Worm (Caenorhabditis elegans) whole organism, young adult: ENCODE data around the gene sdz-1.

Experiments used
- B0035.1 ChIP-seq: sonication (generic microtip); optimal IDR thresholded peaks from 2 replicates; lab custom pipeline; 2016; ENCODE audit warnings: missing genetic modification characterization, mild to moderate bottlenecking, missing compliant biosample characterization, missing genotype, missing genetic modification reagents
- B0261.1 ChIP-seq: sonication (generic microtip); optimal IDR thresholded peaks from 2 replicates; lab custom pipeline; 2016; ENCODE audit warnings: mild to moderate bottlenecking, missing genetic modification characterization, moderate library complexity, missing compliant biosample characterization
- C06A6.2 ChIP-seq: fragments of 200-800 bp; sonication (Bioruptor generic); conservative IDR thresholded peaks from 2 replicates; pipeline ENCODE4 v1.3.6; 2022; ENCODE audit warnings: missing genetic modification characterization, missing compliant biosample characterization
- C17E4.6 ChIP-seq: fragments of 200-800 bp; sonication (Bioruptor generic); IDR thresholded peaks from 2 replicates; pipeline ENCODE4 v1.3.6; 2022; ENCODE audit warnings: missing genetic modification reagents, missing genetic modification characterization, missing compliant biosample characterization
- F52B5.7 ChIP-seq: sonication (generic microtip); optimal IDR thresholded peaks from 2 replicates; lab custom pipeline; 2016; ENCODE audit warnings: mild to moderate bottlenecking, missing genetic modification characterization, missing compliant biosample characterization
- F55B11.4 ChIP-seq: sonication (generic microtip); optimal IDR thresholded peaks from 2 replicates; lab custom pipeline; 2016; ENCODE audit warnings: missing compliant biosample characterization, missing genetic modification characterization, borderline replicate concordance; ENCODE audit not compliant: insufficient read depth
- F57C9.4 ChIP-seq: sonication (generic microtip); optimal IDR thresholded peaks from 2 replicates; lab custom pipeline; 2017; ENCODE audit warnings: mild to moderate bottlenecking, missing genetic modification characterization, missing compliant biosample characterization
- K11D2.4 ChIP-seq: fragments of 200-800 bp; sonication (Bioruptor generic); IDR thresholded peaks from 2 replicates; pipeline ENCODE4 v1.3.6; 2022; ENCODE audit warnings: missing genetic modification reagents, missing genetic modification characterization, missing compliant biosample characterization
- T07F8.4 ChIP-seq: sonication (generic microtip); optimal IDR thresholded peaks from 2 replicates; lab custom pipeline; 2016; ENCODE audit warnings: mild to moderate bottlenecking, missing genetic modification characterization, moderate library complexity, missing compliant biosample characterization
- T26A5.8 ChIP-seq: sonication (generic microtip); optimal IDR thresholded peaks from 2 replicates; lab custom pipeline; 2016; ENCODE audit warnings: missing genetic modification characterization, missing compliant biosample characterization
- ZK185.1 ChIP-seq: sonication (generic microtip); optimal IDR thresholded peaks from 2 replicates; lab custom pipeline; 2016; ENCODE audit warnings: mild to moderate bottlenecking, missing genetic modification characterization, missing compliant biosample characterization; ENCODE audit not compliant: poor library complexity, severe bottlenecking
- athp-1 ChIP-seq: sonication (generic microtip); optimal IDR thresholded peaks from 2 replicates; lab custom pipeline; 2017; ENCODE audit warnings: mild to moderate bottlenecking, missing genetic modification characterization, missing compliant biosample characterization
- attf-5 ChIP-seq: fragments of 200-800 bp; sonication (Bioruptor generic); optimal IDR thresholded peaks from 2 replicates; lab custom pipeline; 2018; ENCODE audit warnings: mild to moderate bottlenecking, missing genetic modification characterization, missing compliant biosample characterization
- bed-1 ChIP-seq: fragments of 200-800 bp; sonication (Bioruptor generic); IDR thresholded peaks from 2 replicates; pipeline ENCODE4 v1.3.6; 2022; ENCODE audit warnings: missing genetic modification reagents, missing genetic modification characterization, missing compliant biosample characterization
- ceh-27 ChIP-seq: fragments of 200-800 bp; sonication (Bioruptor generic); optimal IDR thresholded peaks from 2 replicates; lab custom pipeline; 2018; ENCODE audit warnings: mild to moderate bottlenecking, missing genetic modification characterization, moderate library complexity, missing compliant biosample characterization
- ceh-58 ChIP-seq: fragments of 200-800 bp; sonication (Bioruptor generic); IDR thresholded peaks from 2 replicates; pipeline ENCODE4 v1.3.6; 2022; ENCODE audit warnings: missing genetic modification characterization, missing compliant biosample characterization
- die-1 ChIP-seq: sonication (generic microtip); optimal IDR thresholded peaks from 2 replicates; lab custom pipeline; 2016; ENCODE audit warnings: missing genotype, mild to moderate bottlenecking, missing genetic modification characterization, missing compliant biosample characterization
- dpl-1 ChIP-seq: fragments of 150-350 bp; optimal IDR thresholded peaks from 2 replicates; lab custom pipeline; 2014; ENCODE audit warnings: missing biosample characterization, missing genetic modification reagents, missing genetic modification characterization
- efl-1 ChIP-seq: fragments of 150-350 bp; optimal IDR thresholded peaks from 2 replicates; lab custom pipeline; 2014; ENCODE audit warnings: missing biosample characterization, missing genetic modification reagents, missing genetic modification characterization
- egl-44 ChIP-seq: fragments of 200-800 bp; sonication (Bioruptor generic); IDR thresholded peaks from 2 replicates; pipeline ENCODE4 v1.3.6; 2022; ENCODE audit warnings: missing genetic modification reagents, missing genetic modification characterization, missing compliant biosample characterization
- ets-4 ChIP-seq: fragments of 200-800 bp; sonication (Bioruptor generic); optimal IDR thresholded peaks from 2 replicates; lab custom pipeline; 2018; ENCODE audit warnings: mild to moderate bottlenecking, missing genetic modification characterization, missing compliant biosample characterization
- hlh-26 ChIP-seq: fragments of 200-800 bp; sonication (Bioruptor generic); conservative IDR thresholded peaks from 2 replicates; pipeline ENCODE4 v1.3.6; 2022; ENCODE audit warnings: missing genetic modification reagents, missing genetic modification characterization, missing compliant biosample characterization
- hmg-1.2 ChIP-seq: fragments of 200-800 bp; sonication (Bioruptor generic); IDR thresholded peaks from 2 replicates; pipeline ENCODE4 v1.3.6; 2022; ENCODE audit warnings: missing genetic modification reagents, missing genetic modification characterization, missing compliant biosample characterization
- let-526 ChIP-seq: fragments of 200-800 bp; sonication (Bioruptor generic); IDR thresholded peaks from 2 replicates; pipeline ENCODE4 v1.3.6; 2022; ENCODE audit warnings: missing genetic modification reagents, missing genetic modification characterization, missing compliant biosample characterization
- let-607 ChIP-seq, 2 experiments: fragments of 200-800 bp in 1 of 2; sonication (Bioruptor generic) in 1 of 2; sonication (generic microtip) in 1 of 2; optimal IDR thresholded peaks; 2 replicates each; lab custom pipeline; 2016 to 2018; ENCODE audit warnings: mild to moderate bottlenecking in 2 of 2, missing compliant biosample characterization in 2 of 2, missing genetic modification characterization in 2 of 2, moderate library complexity in 2 of 2, missing genotype in 1 of 2
- lin-26 ChIP-seq: fragments of 200-800 bp; sonication (Bioruptor generic); IDR thresholded peaks from 2 replicates; pipeline ENCODE4 v1.3.6; 2022; ENCODE audit warnings: missing genetic modification reagents, missing genetic modification characterization, missing compliant biosample characterization
- lin-35 ChIP-seq, 3 experiments: fragments of 150-350 bp in 2 of 3; sonication (generic microtip) in 1 of 3; optimal IDR thresholded peaks; 2 replicates each; lab custom pipeline; 2014 to 2018; ENCODE audit warnings: missing biosample characterization in 3 of 3, missing genetic modification characterization in 3 of 3, missing genetic modification reagents in 3 of 3
- lin-40 ChIP-seq: sonication (generic microtip); optimal IDR thresholded peaks from 2 replicates; lab custom pipeline; 2016; ENCODE audit warnings: missing genetic modification characterization, mild to moderate bottlenecking, missing compliant biosample characterization, missing genotype, missing genetic modification reagents
- madf-3 ChIP-seq: fragments of 200-800 bp; sonication (Bioruptor generic); IDR thresholded peaks from 2 replicates; pipeline ENCODE4 v1.3.6; 2022; ENCODE audit warnings: missing genetic modification reagents, missing genetic modification characterization, missing compliant biosample characterization
- madf-6 ChIP-seq: fragments of 200-800 bp; sonication (Bioruptor generic); IDR thresholded peaks from 2 replicates; pipeline ENCODE4 v1.3.6; 2022; ENCODE audit warnings: missing genetic modification reagents, missing genetic modification characterization, missing compliant biosample characterization
- mcd-1 ChIP-seq: fragments of 200-800 bp; sonication (Bioruptor generic); IDR thresholded peaks from 2 replicates; pipeline ENCODE4 v1.3.6; 2022; ENCODE audit warnings: missing genetic modification reagents, missing genetic modification characterization, missing compliant biosample characterization
- mel-28 ChIP-seq: sonication (generic microtip); optimal IDR thresholded peaks from 2 replicates; lab custom pipeline; 2016; ENCODE audit warnings: borderline replicate concordance, mild to moderate bottlenecking, missing genetic modification characterization, missing compliant biosample characterization
- mxl-1 ChIP-seq: sonication (generic microtip); optimal IDR thresholded peaks from 2 replicates; lab custom pipeline; 2016; ENCODE audit warnings: missing genetic modification characterization, missing compliant biosample characterization
- nhr-120 ChIP-seq: fragments of 200-800 bp; sonication (Bioruptor generic); IDR thresholded peaks from 2 replicates; pipeline ENCODE4 v1.3.6; 2022; ENCODE audit warnings: missing genetic modification characterization, missing compliant biosample characterization
- rpc-1 ChIP-seq, 2 experiments: fragments of 150-350 bp in 1 of 2; sonication (generic microtip) in 1 of 2; optimal IDR thresholded peaks; 2 replicates each; lab custom pipeline; 2014 to 2018; ENCODE audit warnings: missing biosample characterization in 1 of 2, missing genetic modification characterization in 1 of 2, missing genetic modification reagents in 1 of 2, missing genotype in 1 of 2
- sdz-38 ChIP-seq: sonication (generic microtip); optimal IDR thresholded peaks from 2 replicates; lab custom pipeline; 2016; ENCODE audit warnings: missing genotype, missing genetic modification characterization, missing compliant biosample characterization
- snpc-1.3 ChIP-seq: sonication (generic microtip); optimal IDR thresholded peaks from 2 replicates; lab custom pipeline; 2017; ENCODE audit warnings: missing genetic modification characterization, mild to moderate bottlenecking, missing compliant biosample characterization, antibody characterized with exemption, moderate library complexity, missing genotype, missing genetic modification reagents; ENCODE audit not compliant: insufficient read depth
- snpc-4 ChIP-seq, 5 experiments: fragments of 150-350 bp in 1 of 5; sonication (generic microtip) in 4 of 5; optimal IDR thresholded peaks; 2 replicates each; lab custom pipeline; 2014 to 2018; ENCODE audit warnings: missing genetic modification characterization in 5 of 5, missing biosample characterization in 3 of 5, antibody characterized with exemption in 2 of 5, mild to moderate bottlenecking in 2 of 5, missing compliant biosample characterization in 2 of 5, missing genotype in 2 of 5, moderate library complexity in 2 of 5, missing genetic modification reagents in 1 of 5
- tbx-9 ChIP-seq: sonication (generic microtip); optimal IDR thresholded peaks from 2 replicates; lab custom pipeline; 2016; ENCODE audit warnings: borderline replicate concordance, missing genetic modification characterization, inconsistent platforms, missing compliant biosample characterization
- unc-130 ChIP-seq: sonication (generic microtip); optimal IDR thresholded peaks from 2 replicates; lab custom pipeline; 2016; ENCODE audit warnings: missing genetic modification reagents, missing genetic modification characterization, missing compliant biosample characterization
- unc-62 ChIP-seq: fragments of 150-350 bp; optimal IDR thresholded peaks from 2 replicates; lab custom pipeline; 2014; ENCODE audit warnings: missing biosample characterization, missing genetic modification reagents, missing genetic modification characterization
- xnd-1 ChIP-seq: sonication (generic microtip); optimal IDR thresholded peaks from 2 replicates; lab custom pipeline; 2016; ENCODE audit warnings: missing genotype, missing genetic modification reagents, missing genetic modification characterization, missing compliant biosample characterization
- zim-3 ChIP-seq: sonication (generic microtip); optimal IDR thresholded peaks from 2 replicates; lab custom pipeline; 2017; ENCODE audit warnings: mild to moderate bottlenecking, missing genetic modification characterization, moderate library complexity, missing compliant biosample characterization
- ztf-22 ChIP-seq: fragments of 200-800 bp; sonication (Bioruptor generic); optimal IDR thresholded peaks from 2 replicates; lab custom pipeline; 2018; ENCODE audit warnings: mild to moderate bottlenecking, missing genetic modification characterization, moderate library complexity, missing compliant biosample characterization
- ztf-26 ChIP-seq: sonication (generic microtip); optimal IDR thresholded peaks from 2 replicates; lab custom pipeline; 2017; ENCODE audit warnings: missing genetic modification characterization, missing compliant biosample characterization
- ztf-28 ChIP-seq: fragments of 200-800 bp; sonication (Bioruptor generic); IDR thresholded peaks from 2 replicates; pipeline ENCODE4 v1.3.6; 2022; ENCODE audit warnings: missing genetic modification reagents, missing genetic modification characterization, missing compliant biosample characterization
- ztf-6 ChIP-seq: fragments of 200-800 bp; sonication (Bioruptor generic); IDR thresholded peaks from 2 replicates; pipeline ENCODE4 v1.3.6; 2022; ENCODE audit warnings: missing genetic modification reagents, missing genetic modification characterization, missing compliant biosample characterization

The sdz-1 gene

DNA sequence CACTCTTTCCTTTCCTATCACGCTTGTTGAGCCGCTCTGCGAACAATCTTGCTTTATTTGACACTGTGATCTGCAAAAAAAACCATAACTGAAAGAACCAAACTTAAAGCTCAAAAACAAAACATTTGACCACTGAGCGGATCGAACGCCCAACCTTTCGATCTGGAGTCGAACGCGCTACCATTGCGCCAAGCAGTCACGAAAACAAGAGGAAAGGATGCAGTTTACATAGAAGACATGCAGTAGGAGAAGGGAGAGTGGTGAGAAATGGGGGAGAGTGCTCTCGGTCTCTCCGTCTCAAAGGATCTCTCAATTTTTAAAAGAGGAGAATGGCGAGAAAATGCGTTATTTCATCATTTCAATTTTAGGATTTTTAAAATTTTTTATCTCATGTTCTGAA is 21.8 kb downstream of the sdz-1 start (continued):
- TF ChIP-seq hmg-1.2 (GFP tag; lab: Robert Waterston, UW) (peak; percentile 80), sdz-38 (tag; lab: Kevin White, UChicago) (no peak), xnd-1 (tag; lab: Kevin White, UChicago) (peak; percentile 12), tbx-9 (tag; lab: Kevin White, UChicago) (no peak), madf-3 (0 out of 2 replicates have a peak, but pooled peaks have one; percentile 55), zim-3 (tag; lab: Kevin White, UChicago) (peak; percentile 93), ztf-26 (tag; lab: Kevin White, UChicago) (peak; percentile 74), athp-1 (tag; lab: Kevin White, UChicago) (peak; percentile 92), C17E4.6 (GFP tag; lab: Robert Waterston, UW) (no peak), let-607 (tag; optimal IDR thresholded peaks at IDR 0.05; lab: Kevin White, UChicago) (peak; percentile 26 to 51), ets-4 (GFP tag; lab: Kevin White, UChicago) (no peak), ztf-22 (GFP tag; lab: Kevin White, UChicago) (no peak), ztf-6 (peak; percentile 36; the same call in 1 of the 2 replicates), ztf-28 (GFP tag; lab: Robert Waterston, UW) (no peak), lin-26 (GFP tag; lab: Robert Waterston, UW) (peak; percentile 94), die-1 (peak; percentile 92), rpc-1 (optimal IDR thresholded peaks at IDR 0.05; lab: Kevin White, UChicago) (peak; percentile 90), rpc-1 (tag; optimal IDR thresholded peaks at IDR 0.05; lab: Kevin White, UChicago) (peak; percentile 92), egl-44 (GFP tag; lab: Robert Waterston, UW) (peak; percentile 75; the same call in 1 of the 2 replicates), dpl-1 (GFP tag; lab: Kevin White, UChicago) (peak; percentile 11), K11D2.4 (peak; percentile 63), bed-1 (GFP tag; lab: Robert Waterston, UW) (no peak), F57C9.4 (tag; lab: Kevin White, UChicago) (no peak), unc-62 (GFP tag; lab: Kevin White, UChicago) (no peak), madf-6 (GFP tag; lab: Robert Waterston, UW) (peak; percentile 66), nhr-120 (no peak), ceh-58 (GFP tag; lab: Robert Waterston, UW) (no peak), T07F8.4 (peak; percentile 65), snpc-4 (GFP tag; optimal IDR thresholded peaks at IDR 0.05; lab: Kevin White, UChicago) (peak; percentile 53), snpc-4 (tag; optimal IDR thresholded peaks at IDR 0.05; lab: Kevin White, UChicago) (peak in 2 of 4 experiments; percentile 51), mel-28 (tag; lab: Kevin White, UChicago) (peak; percentile 22), let-526 (GFP tag; lab: Robert Waterston, UW) (peak; percentile 78), attf-5 (GFP tag; lab: Kevin White, UChicago) (peak; percentile 81), ZK185.1 (tag; lab: Kevin White, UChicago) (peak; percentile 93), unc-130 (GFP tag; lab: Kevin White, UChicago) (peak; percentile 40), F55B11.4 (no peak), snpc-1.3 (tag; lab: Kevin White, UChicago) (peak; percentile 72), B0035.1 (tag; lab: Kevin White, UChicago) (peak; percentile 61), lin-35 (GFP tag; optimal IDR thresholded peaks at IDR 0.05; lab: Kevin White, UChicago) (peak in 1 of 3 experiments; percentile 76), F52B5.7 (tag; lab: Kevin White, UChicago) (peak; percentile 59), hlh-26 (GFP tag; lab: Robert Waterston, UW) (no peak), ceh-27 (GFP tag; lab: Kevin White, UChicago) (peak; percentile 84), C06A6.2 (no peak; the same call in 1 of the 2 replicates), lin-40 (peak; percentile 75), B0261.1 (tag; lab: Kevin White, UChicago) (peak; percentile 95), efl-1 (GFP tag; lab: Kevin White, UChicago) (peak; percentile 39), mxl-1 (peak; percentile 91), T26A5.8 (no peak), mcd-1 (GFP tag; lab: Robert Waterston, UW) (peak; percentile 75)
